Worm (Caenorhabditis elegans): ENCODE measurements around the gene T10H10.2.

- TF ChIP-seq nhr-237 (tag; optimal IDR thresholded peaks at IDR 0.05), result no peak
- TF ChIP-seq lsy-2 (tag; optimal IDR thresholded peaks at IDR 0.05), result no peak
- no peak for TF ChIP-seq unc-39 (tag; optimal IDR thresholded peaks at IDR 0.05)
- TF ChIP-seq sma-9 (GFP tag; optimal IDR thresholded peaks at IDR 0.05), result no peak
- TF ChIP-seq sma-9 (tag; optimal IDR thresholded peaks at IDR 0.05), result no peak
- TF ChIP-seq nhr-77 (tag; optimal IDR thresholded peaks at IDR 0.05), result no peak
- no peak for TF ChIP-seq unc-62 (GFP tag; optimal IDR thresholded peaks at IDR 0.05)
These were observed 28.2 kb upstream of the T10H10.2 start for ce11 chrX:2266366-2266765.

All from whole organism, L2 larva.